Worm (Caenorhabditis elegans) whole organism, midembryonic: Measurements from ENCODE around the gene str-156.

Experiments used
- cog-1 ChIP-seq: sonication (generic microtip); optimal IDR thresholded peaks from 2 replicates; lab custom pipeline; 2016; ENCODE audit warnings: missing genetic modification characterization, missing compliant biosample characterization
- flt-1 ChIP-seq: fragments of 200-800 bp; sonication (Bioruptor generic); IDR thresholded peaks from 2 replicates; pipeline ENCODE4 v1.3.6; 2022; ENCODE audit warnings: missing genetic modification characterization, missing compliant biosample characterization
- klf-2 ChIP-seq: fragments of 200-800 bp; sonication (Bioruptor generic); conservative IDR thresholded peaks from 2 replicates; pipeline ENCODE4 v1.3.6; 2022; ENCODE audit warnings: missing genetic modification reagents, missing genetic modification characterization, missing compliant biosample characterization
- med-1 ChIP-seq: sonication (generic microtip); optimal IDR thresholded peaks from 2 replicates; lab custom pipeline; 2017; ENCODE audit warnings: missing genetic modification characterization, mild to moderate bottlenecking, missing compliant biosample characterization, antibody characterized with exemption, missing genetic modification reagents; ENCODE audit not compliant: insufficient read depth
- ref-1 ChIP-seq: fragments of 200-800 bp; sonication (Bioruptor generic); conservative IDR thresholded peaks from 2 replicates; pipeline ENCODE4 v1.3.6; 2022; ENCODE audit warnings: missing genetic modification reagents, missing genetic modification characterization, missing compliant biosample characterization
- tab-1 ChIP-seq: fragments of 200-800 bp; sonication (Bioruptor generic); IDR thresholded peaks from 2 replicates; pipeline ENCODE4 v1.3.6; 2022; ENCODE audit warnings: missing genetic modification characterization, missing compliant biosample characterization
- ztf-23 ChIP-seq: fragments of 200-800 bp; sonication (Bioruptor generic); IDR thresholded peaks from 2 replicates; pipeline ENCODE4 v1.3.6; 2022; ENCODE audit warnings: missing genetic modification reagents, missing genetic modification characterization, missing compliant biosample characterization
- ztf-29 ChIP-seq: fragments of 200-800 bp; sonication (Bioruptor generic); IDR thresholded peaks from 2 replicates; pipeline ENCODE4 v1.3.6; 2022; ENCODE audit warnings: missing genetic modification reagents, missing genetic modification characterization, missing compliant biosample characterization

DNA sequence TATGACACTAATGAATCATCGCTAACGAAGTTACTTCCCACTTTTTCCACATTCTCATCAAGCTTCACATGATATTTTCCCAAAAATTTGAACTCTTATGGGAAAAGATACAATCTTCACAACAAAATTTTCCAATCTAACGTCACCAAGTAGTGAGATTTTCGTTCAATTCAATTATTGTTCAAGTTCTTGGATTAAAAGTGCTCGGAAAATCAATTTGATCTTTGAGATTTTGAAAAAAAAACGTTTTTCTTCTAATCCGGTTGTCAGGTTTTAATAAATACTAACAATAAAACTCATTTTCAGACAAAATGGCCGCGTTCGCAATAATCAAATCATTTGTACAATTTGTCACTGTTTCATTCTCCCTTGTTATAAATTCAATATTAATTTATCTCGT, 20.9 kb downstream of the str-156 start, which contains the start of gene str-153:
- TF ChIP-seq klf-2 (GFP tag; lab: Robert Waterston, UW) (no peak), ztf-29 (GFP tag; lab: Robert Waterston, UW) (no peak), tab-1 (GFP tag; lab: Robert Waterston, UW) (no peak), ztf-23 (no peak), flt-1 (GFP tag; lab: Robert Waterston, UW) (no peak), ref-1 (no peak), med-1 (GFP tag; lab: Kevin White, UChicago) (no peak), cog-1 (tag; lab: Kevin White, UChicago) (no peak)
